Worm (Caenorhabditis elegans) whole organism, L2 larva: ENCODE data around the gene F07H5.13.

ENCODE experiments used
- C34F6.9 ChIP-seq: fragments of 150-350 bp; optimal IDR thresholded peaks from 2 replicates; lab custom pipeline; 2014; ENCODE audit warnings: missing biosample characterization, missing genetic modification characterization
- R02D3.7 ChIP-seq: fragments of 150-350 bp; optimal IDR thresholded peaks from 2 replicates; lab custom pipeline; 2014; ENCODE audit warnings: missing biosample characterization, missing genetic modification characterization
- Y55F3AM.14 ChIP-seq: fragments of 200-800 bp; sonication (Bioruptor generic); optimal IDR thresholded peaks from 2 replicates; lab custom pipeline; 2018; ENCODE audit warnings: mild to moderate bottlenecking, missing genetic modification characterization, missing compliant biosample characterization
- ZK546.5 ChIP-seq: sonication (generic microtip); optimal IDR thresholded peaks from 2 replicates; lab custom pipeline; 2017; ENCODE audit warnings: missing biosample characterization, missing genetic modification characterization
- alr-1 ChIP-seq: fragments of 150-350 bp; optimal IDR thresholded peaks from 2 replicates; lab custom pipeline; 2014; ENCODE audit warnings: missing biosample characterization, missing genetic modification characterization
- aly-2 ChIP-seq: fragments of 150-350 bp; optimal IDR thresholded peaks from 2 replicates; lab custom pipeline; 2014; ENCODE audit warnings: missing biosample characterization, missing genetic modification characterization
- ama-1 ChIP-seq: fragments of 150-350 bp; optimal IDR thresholded peaks from 2 replicates; lab custom pipeline; 2018; ENCODE audit warnings: inconsistent platforms
- blmp-1 ChIP-seq: sonication (generic microtip); optimal IDR thresholded peaks from 2 replicates; lab custom pipeline; 2017; ENCODE audit warnings: missing genetic modification characterization, mild to moderate bottlenecking, missing compliant biosample characterization, antibody characterized with exemption, moderate library complexity; ENCODE audit not compliant: insufficient read depth
- ceh-16 ChIP-seq: fragments of 150-350 bp; optimal IDR thresholded peaks from 2 replicates; lab custom pipeline; 2014; ENCODE audit warnings: missing biosample characterization, missing genetic modification characterization
- ceh-82 ChIP-seq: fragments of 150-350 bp; optimal IDR thresholded peaks from 2 replicates; lab custom pipeline; 2014; ENCODE audit warnings: missing biosample characterization, missing genetic modification characterization
- crh-2 ChIP-seq: sonication (generic microtip); optimal IDR thresholded peaks from 2 replicates; lab custom pipeline; 2017; ENCODE audit warnings: missing biosample characterization, missing genetic modification characterization
- dmd-4 ChIP-seq: sonication (generic microtip); optimal IDR thresholded peaks from 2 replicates; lab custom pipeline; 2017; ENCODE audit warnings: missing biosample characterization, missing genetic modification characterization
- egl-27 ChIP-seq: sonication (generic microtip); optimal IDR thresholded peaks from 3 replicates; lab custom pipeline; 2017; ENCODE audit warnings: missing biosample characterization, missing genetic modification reagents, missing genetic modification characterization
- elt-1 ChIP-seq: fragments of 150-350 bp; optimal IDR thresholded peaks from 2 replicates; lab custom pipeline; 2014; ENCODE audit warnings: missing biosample characterization, missing genetic modification characterization
- elt-3 ChIP-seq: sonication (generic microtip); optimal IDR thresholded peaks from 2 replicates; lab custom pipeline; 2017; ENCODE audit warnings: missing biosample characterization, missing genetic modification characterization
- fos-1 ChIP-seq: fragments of 150-350 bp; optimal IDR thresholded peaks from 2 replicates; lab custom pipeline; 2014; ENCODE audit warnings: missing biosample characterization, missing genetic modification characterization
- gmeb-1 ChIP-seq: fragments of 150-350 bp; optimal IDR thresholded peaks from 2 replicates; lab custom pipeline; 2014; ENCODE audit warnings: missing biosample characterization, missing genetic modification characterization
- lin-11 ChIP-seq: fragments of 150-350 bp; sonication (generic microtip); optimal IDR thresholded peaks from 2 replicates; lab custom pipeline; 2014; ENCODE audit warnings: missing biosample characterization, missing genetic modification characterization, inconsistent platforms, mixed read lengths
- lin-13 ChIP-seq: fragments of 150-350 bp; optimal IDR thresholded peaks from 2 replicates; lab custom pipeline; 2014; ENCODE audit warnings: missing biosample characterization, missing genetic modification reagents, missing genetic modification characterization
- lin-39 ChIP-seq: fragments of 150-350 bp; optimal IDR thresholded peaks from 2 replicates; lab custom pipeline; 2014; ENCODE audit warnings: missing biosample characterization, missing genetic modification reagents, missing genetic modification characterization
- mdl-1 ChIP-seq, 2 experiments: fragments of 150-350 bp in 1 of 2; sonication (generic microtip) in 1 of 2; optimal IDR thresholded peaks; 2 replicates each; lab custom pipeline; 2017; ENCODE audit warnings: missing biosample characterization in 2 of 2, missing genetic modification characterization in 2 of 2
- nhr-10 ChIP-seq: sonication (generic microtip); optimal IDR thresholded peaks from 2 replicates; lab custom pipeline; 2017; ENCODE audit warnings: missing biosample characterization, missing genetic modification characterization
- nhr-11 ChIP-seq: fragments of 150-350 bp; optimal IDR thresholded peaks from 2 replicates; lab custom pipeline; 2014; ENCODE audit warnings: missing biosample characterization, missing genetic modification characterization
- nhr-12 ChIP-seq: fragments of 150-350 bp; optimal IDR thresholded peaks from 2 replicates; lab custom pipeline; 2014; ENCODE audit warnings: missing biosample characterization, missing genetic modification characterization
- nhr-129 ChIP-seq: fragments of 150-350 bp; optimal IDR thresholded peaks from 2 replicates; lab custom pipeline; 2014; ENCODE audit warnings: missing biosample characterization, missing genetic modification characterization
- nhr-21 ChIP-seq: fragments of 150-350 bp; optimal IDR thresholded peaks from 2 replicates; lab custom pipeline; 2014; ENCODE audit warnings: missing biosample characterization, missing genetic modification characterization
- nhr-237 ChIP-seq: fragments of 150-350 bp; optimal IDR thresholded peaks from 2 replicates; lab custom pipeline; 2014; ENCODE audit warnings: missing biosample characterization, missing genetic modification characterization
- nhr-6 ChIP-seq: fragments of 150-350 bp; optimal IDR thresholded peaks from 2 replicates; lab custom pipeline; 2014; ENCODE audit warnings: missing biosample characterization, missing genetic modification characterization
- nhr-77 ChIP-seq: fragments of 150-350 bp; optimal IDR thresholded peaks from 2 replicates; lab custom pipeline; 2014; ENCODE audit warnings: missing biosample characterization, missing genetic modification characterization
- peb-1 ChIP-seq: fragments of 150-350 bp; optimal IDR thresholded peaks from 2 replicates; lab custom pipeline; 2014; ENCODE audit warnings: missing biosample characterization, missing genetic modification characterization
- sem-4 ChIP-seq: fragments of 150-350 bp; optimal IDR thresholded peaks from 2 replicates; lab custom pipeline; 2014; ENCODE audit warnings: missing biosample characterization, missing genetic modification reagents, missing genetic modification characterization
- skn-1 ChIP-seq: sonication (generic microtip); optimal IDR thresholded peaks from 2 replicates; lab custom pipeline; 2017; ENCODE audit warnings: missing biosample characterization, missing genetic modification characterization
- sma-3 ChIP-seq: sonication (generic microtip); optimal IDR thresholded peaks from 2 replicates; lab custom pipeline; 2016; ENCODE audit warnings: missing genetic modification reagents, missing genetic modification characterization, missing compliant biosample characterization
- sma-9 ChIP-seq, 2 experiments: fragments of 150-350 bp in 1 of 2; sonication (generic microtip) in 1 of 2; optimal IDR thresholded peaks; 2 replicates each; lab custom pipeline; 2014 to 2016; ENCODE audit warnings: missing genetic modification characterization in 2 of 2, mild to moderate bottlenecking in 1 of 2, missing biosample characterization in 1 of 2, missing compliant biosample characterization in 1 of 2, missing genetic modification reagents in 1 of 2, moderate library complexity in 1 of 2
- snpc-4 ChIP-seq: fragments of 150-350 bp; optimal IDR thresholded peaks from 2 replicates; lab custom pipeline; 2014; ENCODE audit warnings: missing biosample characterization, missing genetic modification characterization
- unc-55 ChIP-seq: fragments of 150-350 bp; sonication (generic microtip); optimal IDR thresholded peaks from 3 replicates; lab custom pipeline; 2014; ENCODE audit warnings: missing biosample characterization, missing genetic modification reagents, missing genetic modification characterization
- unc-62 ChIP-seq: fragments of 150-350 bp; optimal IDR thresholded peaks from 2 replicates; lab custom pipeline; 2014; ENCODE audit warnings: missing biosample characterization, missing genetic modification reagents, missing genetic modification characterization
- zag-1 ChIP-seq: fragments of 150-350 bp; optimal IDR thresholded peaks from 2 replicates; lab custom pipeline; 2014; ENCODE audit warnings: missing biosample characterization, missing genetic modification characterization
- ztf-1 ChIP-seq: fragments of 200-800 bp; sonication (Bioruptor generic); conservative IDR thresholded peaks from 2 replicates; pipeline ENCODE4 v1.3.6; 2022; ENCODE audit warnings: missing genetic modification characterization, missing compliant biosample characterization
- ztf-11 ChIP-seq: sonication (generic microtip); optimal IDR thresholded peaks from 2 replicates; lab custom pipeline; 2017; ENCODE audit warnings: missing biosample characterization, missing genetic modification characterization
- ztf-4 ChIP-seq: fragments of 150-350 bp; optimal IDR thresholded peaks from 2 replicates; lab custom pipeline; 2014; ENCODE audit warnings: missing biosample characterization, missing genetic modification characterization

The F07H5.13 gene

DNA sequence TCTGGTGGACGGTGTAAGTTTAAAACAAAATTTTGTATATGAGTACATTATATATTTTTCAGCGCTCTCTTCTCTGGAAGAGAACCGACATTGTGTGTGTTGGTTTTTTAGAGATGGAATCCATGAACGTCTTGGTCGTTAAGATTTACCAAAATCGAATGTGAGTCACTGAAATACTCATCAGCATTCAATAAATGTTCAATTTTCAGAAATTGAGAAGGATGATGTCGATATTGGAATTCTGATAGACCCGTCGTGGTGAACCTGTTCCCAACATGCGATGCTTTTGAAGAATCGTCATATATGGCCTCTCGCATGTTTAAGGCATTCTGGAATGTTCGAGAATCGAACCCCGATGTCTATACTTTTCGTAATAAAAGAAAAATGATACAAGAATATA is 1.6 kb upstream of the F07H5.13 start:
- TF ChIP-seq ceh-82 (tag; lab: Kevin White, UChicago), result no peak
- no peak for TF ChIP-seq nhr-77 (tag; lab: Kevin White, UChicago)
- TF ChIP-seq ztf-1 (GFP tag; lab: Robert Waterston, UW), result no peak
- no peak for TF ChIP-seq R02D3.7 (tag; lab: Kevin White, UChicago)
- no peak for TF ChIP-seq nhr-6
- no peak for TF ChIP-seq nhr-11
- no peak for TF ChIP-seq ZK546.5 (tag; lab: Kevin White, UChicago)
- no peak for TF ChIP-seq blmp-1 (tag; lab: Kevin White, UChicago)
- no peak for TF ChIP-seq sem-4 (tag; lab: Kevin White, UChicago)
- no peak for TF ChIP-seq fos-1 (tag; lab: Kevin White, UChicago)
- TF ChIP-seq alr-1 (tag; lab: Kevin White, UChicago), result no peak
- no peak for TF ChIP-seq sma-3 (GFP tag; lab: Kevin White, UChicago)
- TF ChIP-seq C34F6.9, result no peak
- no peak for TF ChIP-seq ceh-16 (tag; lab: Kevin White, UChicago)
- TF ChIP-seq elt-3 (tag; lab: Kevin White, UChicago), result no peak
- no peak for TF ChIP-seq mdl-1 (tag; optimal IDR thresholded peaks at IDR 0.05; lab: Kevin White, UChicago)
- no peak for TF ChIP-seq egl-27 (tag; lab: Kevin White, UChicago)
- no peak for TF ChIP-seq aly-2 (tag; lab: Kevin White, UChicago)
- no peak for TF ChIP-seq dmd-4
- TF ChIP-seq, all 48 proteins: peak for 0

DNA sequence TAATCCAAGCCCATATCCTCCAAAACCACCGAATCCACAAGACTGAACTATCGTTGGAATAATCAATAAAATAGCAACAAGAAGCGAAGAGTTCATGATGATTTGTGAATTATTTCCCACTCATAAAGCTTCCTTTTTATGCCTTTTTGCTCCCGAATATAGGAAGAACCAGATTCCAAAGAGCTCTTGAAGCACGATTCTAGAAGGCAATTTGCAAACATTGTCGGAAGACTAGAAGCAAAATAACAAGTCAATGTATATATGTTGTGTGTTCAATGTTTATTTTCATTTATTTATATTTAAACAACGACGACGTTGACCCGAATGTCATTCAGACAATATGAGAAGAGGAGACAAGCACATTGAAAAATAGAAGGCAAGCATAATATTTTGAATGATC is 2.3 kb downstream of the F07H5.13 start, which contains the start of gene idpa-2:
TSS of gene idpa-2 (minus strand) at position 101 of the 400 bp plus-strand sequence.
- TF ChIP-seq unc-55 (GFP tag; lab: Kevin White, UChicago), result no peak
- TF ChIP-seq nhr-129, result no peak
- no peak for TF ChIP-seq lin-39 (tag; lab: Kevin White, UChicago)
- no peak for TF ChIP-seq nhr-21 (tag; lab: Kevin White, UChicago)
- TF ChIP-seq zag-1, result no peak
- no peak for TF ChIP-seq nhr-11
- no peak for TF ChIP-seq nhr-237 (tag; lab: Kevin White, UChicago)
- no peak for TF ChIP-seq elt-1 (tag; lab: Kevin White, UChicago)
- TF ChIP-seq gmeb-1 (tag; lab: Kevin White, UChicago), result no peak
- TF ChIP-seq ztf-11, result no peak
- TF ChIP-seq ZK546.5 (tag; lab: Kevin White, UChicago), result no peak
- TF ChIP-seq lin-11 (tag; lab: Kevin White, UChicago), result no peak
- no peak for TF ChIP-seq ztf-4 (tag; lab: Kevin White, UChicago)
- no peak for TF ChIP-seq sem-4 (tag; lab: Kevin White, UChicago)

DNA sequence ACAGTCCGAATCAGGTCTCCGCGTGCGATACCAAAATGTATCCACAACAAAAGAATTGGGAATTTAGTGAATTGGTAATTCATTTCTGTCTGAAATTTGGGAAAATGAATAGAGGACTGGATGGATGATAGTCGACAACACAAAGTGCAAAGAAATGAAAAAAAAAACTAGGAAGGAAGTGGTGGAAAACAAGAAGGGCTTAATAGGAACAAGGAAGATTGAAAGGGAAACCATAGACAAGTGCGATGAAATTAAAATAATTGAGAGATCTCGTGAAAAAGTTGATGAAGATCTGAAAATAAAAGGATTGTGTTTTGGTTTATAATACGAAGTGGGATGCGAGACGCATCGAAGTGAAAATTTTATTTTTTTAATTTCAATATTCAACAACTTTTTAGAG is 3.7 kb downstream of the F07H5.13 start, which contains the start of gene F07H5.7:
TSS of gene F07H5.7 (minus strand) at position 101 of the 400 bp plus-strand sequence.
- TF ChIP-seq lin-11 (tag; lab: Kevin White, UChicago) (no peak), lin-39 (tag; lab: Kevin White, UChicago) (no peak), aly-2 (tag; lab: Kevin White, UChicago) (no peak), lin-13 (GFP tag; lab: Kevin White, UChicago) (no peak), R02D3.7 (tag; lab: Kevin White, UChicago) (no peak)

DNA sequence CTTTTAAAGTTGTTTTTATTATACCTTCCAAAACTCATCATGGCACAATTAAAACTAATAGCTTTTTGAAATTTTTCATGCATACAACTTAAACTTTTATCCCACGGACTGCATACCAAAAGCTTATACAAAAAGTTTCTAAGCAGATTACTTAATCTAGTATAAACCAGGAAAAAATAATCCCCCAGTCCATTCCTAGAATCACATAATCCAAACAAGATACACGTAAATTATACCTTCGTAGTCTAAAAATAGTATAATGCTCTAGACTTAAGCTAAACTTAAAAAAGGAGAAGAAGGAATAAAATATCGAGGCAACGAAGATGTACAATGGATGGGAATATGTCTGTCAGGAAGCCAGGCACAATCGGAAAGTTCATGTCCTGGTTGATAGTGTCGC is 4.9 kb downstream of the F07H5.13 start:
- TF ChIP-seq peb-1 (tag; lab: Kevin White, UChicago) (no peak), sma-9 (GFP tag; optimal IDR thresholded peaks at IDR 0.05; lab: Kevin White, UChicago) (peak; percentile 17), sma-9 (tag; optimal IDR thresholded peaks at IDR 0.05; lab: Kevin White, UChicago) (no peak)

DNA sequence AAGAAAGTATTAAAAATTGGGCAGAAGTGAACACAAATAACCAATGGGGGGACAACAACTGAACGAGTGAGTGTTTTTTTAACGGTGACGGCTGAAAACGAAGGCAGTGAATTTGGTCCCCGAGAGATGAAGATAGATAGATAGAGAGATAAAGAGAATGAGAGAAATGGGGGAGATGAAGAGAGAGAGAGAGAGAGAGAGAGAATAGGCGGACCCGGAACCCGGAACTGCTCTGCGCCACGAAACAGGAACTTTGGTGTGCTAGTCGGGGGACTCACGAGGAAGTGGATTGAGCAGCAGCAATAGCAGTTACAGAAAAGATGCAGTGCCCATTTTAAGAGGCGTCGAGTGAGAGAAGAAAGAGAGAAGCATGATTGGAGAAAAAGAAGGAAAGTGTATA is 6.0 kb downstream of the F07H5.13 start:
- TF ChIP-seq nhr-12 (tag; lab: Kevin White, UChicago) (no peak), Y55F3AM.14 (GFP tag; lab: Kevin White, UChicago) (peak; percentile 38), ceh-16 (tag; lab: Kevin White, UChicago) (no peak), ztf-4 (tag; lab: Kevin White, UChicago) (peak; percentile 63), mdl-1 (tag; optimal IDR thresholded peaks at IDR 0.05; lab: Kevin White, UChicago) (peak; percentile 22 to 82), sma-3 (GFP tag; lab: Kevin White, UChicago) (no peak), unc-62 (GFP tag; lab: Kevin White, UChicago) (peak; percentile 8), lin-11 (tag; lab: Kevin White, UChicago) (peak; percentile 44), ceh-82 (tag; lab: Kevin White, UChicago) (peak; percentile 52), R02D3.7 (tag; lab: Kevin White, UChicago) (no peak), unc-55 (GFP tag; lab: Kevin White, UChicago) (peak; percentile 59), nhr-21 (tag; lab: Kevin White, UChicago) (no peak), skn-1 (tag; lab: Kevin White, UChicago) (no peak), ztf-1 (GFP tag; lab: Robert Waterston, UW) (no peak), nhr-77 (tag; lab: Kevin White, UChicago) (no peak), lin-39 (tag; lab: Kevin White, UChicago) (no peak), blmp-1 (tag; lab: Kevin White, UChicago) (no peak), dmd-4 (no peak), zag-1 (peak; percentile 79), lin-13 (GFP tag; lab: Kevin White, UChicago) (no peak), ztf-11 (no peak), C34F6.9 (peak; percentile 88), fos-1 (tag; lab: Kevin White, UChicago) (peak; percentile 19), nhr-129 (peak; percentile 55), crh-2 (peak; percentile 79), egl-27 (tag; lab: Kevin White, UChicago) (peak; percentile 89), alr-1 (tag; lab: Kevin White, UChicago) (no peak), ama-1 (no peak), nhr-10 (no peak), gmeb-1 (tag; lab: Kevin White, UChicago) (no peak), snpc-4 (tag; lab: Kevin White, UChicago) (peak; percentile 6), nhr-11 (no peak)
